Worm (Caenorhabditis elegans): ENCODE data around the gene nlp-22.

DNA sequence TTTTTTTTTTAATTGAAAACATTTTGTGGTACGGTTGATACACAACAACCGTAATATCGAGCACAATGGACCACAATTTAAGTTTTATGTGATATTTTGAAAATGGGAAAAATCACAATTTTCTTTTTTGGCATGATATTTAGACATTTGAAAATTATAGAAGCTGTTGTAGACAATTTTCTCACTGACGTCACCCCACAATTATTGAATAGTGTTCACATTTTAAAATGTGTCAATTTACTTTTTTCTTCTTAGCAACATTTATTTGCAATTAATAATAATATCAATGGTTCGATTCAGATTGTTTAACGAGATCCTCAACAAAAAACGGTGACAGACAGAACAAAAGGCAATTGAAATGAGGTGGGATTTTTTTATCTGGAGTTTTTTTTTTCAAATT lies 6.5 kb downstream of the nlp-22 start, which contains the start of gene T01B6.1:
- TF ChIP-seq Y53G8AR.9 (GFP tag; conservative IDR thresholded peaks at IDR 0.05) (no peak), cebp-2 (GFP tag; IDR thresholded peaks at IDR 0.05) (no peak), ama-1 (optimal IDR thresholded peaks at IDR 0.05) (no peak), ama-1 (GFP tag; optimal IDR thresholded peaks at IDR 0.05) (no peak), nfya-1 (tag; optimal IDR thresholded peaks at IDR 0.05; ENCODE audit: borderline replicate concordance, insufficient read depth) (no peak), ztf-22 (GFP tag; optimal IDR thresholded peaks at IDR 0.05) (no peak), Y56A3A.18 (GFP tag; IDR thresholded peaks at IDR 0.05) (no peak), him-1 (tag; optimal IDR thresholded peaks at IDR 0.05) (no peak), lir-1 (GFP tag; conservative IDR thresholded peaks at IDR 0.05) (no peak), ccch-3 (GFP tag; optimal IDR thresholded peaks at IDR 0.05) (no peak), F37B4.10 (GFP tag; IDR thresholded peaks at IDR 0.05) (no peak), repo-1 (tag; optimal IDR thresholded peaks at IDR 0.05) (no peak), snpc-4 (GFP tag; optimal IDR thresholded peaks at IDR 0.05) (no peak), snpc-4 (tag; optimal IDR thresholded peaks at IDR 0.05) (no peak), mxl-1 (tag; optimal IDR thresholded peaks at IDR 0.05) (no peak)

All from whole organism, young adult.